Fruit fly (Drosophila melanogaster) whole organism, embryonic: ENCODE results near the gene CG6659.
A peak's percentile ranks its signal among the peaks of the same experiment; 100 is the strongest.

Experiments
- BEAF-32 ChIP-seq: fragments of 200-800 bp; sonication (Bioruptor generic); optimal IDR thresholded peaks from 3 replicates; lab custom pipeline; 2017; ENCODE audit warnings: missing biosample characterization, missing genetic modification characterization, mild to moderate bottlenecking, moderate library complexity, missing genetic modification reagents
- CG10267 ChIP-seq: fragments of 200-800 bp; sonication (Bioruptor generic); optimal IDR thresholded peaks from 2 replicates; lab custom pipeline; 2018; ENCODE audit warnings: missing biosample characterization, mild to moderate bottlenecking, missing genetic modification characterization, moderate library complexity
- CG10979 ChIP-seq: fragments of 200-800 bp; sonication (Bioruptor generic); optimal IDR thresholded peaks from 2 replicates; lab custom pipeline; 2018; ENCODE audit warnings: missing biosample characterization, mild to moderate bottlenecking, missing genetic modification characterization, moderate library complexity
- CG11093 ChIP-seq: fragments of 200-800 bp; sonication (Bioruptor generic); IDR thresholded peaks from 3 replicates; pipeline ENCODE4 v1.3.6; 2022; ENCODE audit warnings: missing biosample characterization, missing genetic modification characterization
- CG11456 ChIP-seq: fragments of 200-800 bp; sonication (Bioruptor generic); IDR thresholded peaks from 3 replicates; pipeline ENCODE4 v1.3.6; 2022; ENCODE audit warnings: missing biosample characterization, missing genetic modification characterization
- CG12071 ChIP-seq: fragments of 200-800 bp; sonication (Bioruptor generic); optimal IDR thresholded peaks from 3 replicates; lab custom pipeline; 2018; ENCODE audit warnings: missing biosample characterization, mild to moderate bottlenecking, missing genetic modification characterization
- CG14710 ChIP-seq: fragments of 200-800 bp; sonication (Bioruptor generic); optimal IDR thresholded peaks from 3 replicates; lab custom pipeline; 2019; ENCODE audit warnings: missing biosample characterization, mild to moderate bottlenecking, missing genetic modification characterization, moderate library complexity
- CG15011 ChIP-seq: fragments of 200-800 bp; sonication (Bioruptor generic); optimal IDR thresholded peaks from 3 replicates; lab custom pipeline; 2018; ENCODE audit warnings: missing biosample characterization, mild to moderate bottlenecking, missing genetic modification characterization
- CG15269 ChIP-seq: fragments of 200-800 bp; sonication (Bioruptor generic); optimal IDR thresholded peaks from 2 replicates; lab custom pipeline; 2018; ENCODE audit warnings: missing biosample characterization, mild to moderate bottlenecking, missing genetic modification characterization, moderate library complexity
- CG15696 ChIP-seq: fragments of 200-800 bp; sonication (Bioruptor generic); optimal IDR thresholded peaks from 2 replicates; lab custom pipeline; 2019; ENCODE audit warnings: missing biosample characterization, mild to moderate bottlenecking, missing genetic modification characterization, moderate library complexity
- CG2129 ChIP-seq: fragments of 200-800 bp; sonication (Bioruptor generic); IDR thresholded peaks from 2 replicates; pipeline ENCODE4 v1.3.6; 2022; ENCODE audit warnings: missing biosample characterization, missing genetic modification characterization; ENCODE audit not compliant: partially characterized antibody
- CG33213 ChIP-seq: fragments of 200-800 bp; sonication (Bioruptor generic); optimal IDR thresholded peaks from 3 replicates; lab custom pipeline; 2016; ENCODE audit warnings: missing biosample characterization, missing genetic modification characterization
- CG4282 ChIP-seq: fragments of 200-800 bp; sonication (Bioruptor generic); optimal IDR thresholded peaks from 2 replicates; lab custom pipeline; 2016; ENCODE audit warnings: missing biosample characterization, missing genetic modification characterization
- CG4820 ChIP-seq: fragments of 200-800 bp; sonication (Bioruptor generic); optimal IDR thresholded peaks from 3 replicates; lab custom pipeline; 2016; ENCODE audit warnings: missing biosample characterization, missing genetic modification characterization
- CG6175 ChIP-seq: fragments of 200-800 bp; sonication (Bioruptor generic); IDR thresholded peaks from 3 replicates; pipeline ENCODE4 v1.3.6; 2022; ENCODE audit warnings: missing biosample characterization, missing genetic modification characterization
- CG6272 ChIP-seq: fragments of 200-800 bp; sonication (Bioruptor generic); IDR thresholded peaks from 2 replicates; pipeline ENCODE4 v1.3.6; 2022; ENCODE audit warnings: missing biosample characterization, missing genetic modification characterization
- CG8478 ChIP-seq: fragments of >200 bp; optimal IDR thresholded peaks from 2 replicates; lab custom pipeline; 2018
- CTCF ChIP-seq: fragments of 200-800 bp; sonication (Bioruptor generic); optimal IDR thresholded peaks from 2 replicates; lab custom pipeline; 2017; ENCODE audit warnings: missing biosample characterization, mild to moderate bottlenecking, missing genetic modification characterization, moderate library complexity
- D19A ChIP-seq: fragments of 200-800 bp; optimal IDR thresholded peaks from 3 replicates; lab custom pipeline; 2019; ENCODE audit warnings: missing biosample characterization, mild to moderate bottlenecking, missing genetic modification characterization, moderate library complexity
- Dip2 ChIP-seq: fragments of 200-800 bp; sonication (Bioruptor generic); IDR thresholded peaks from 2 replicates; pipeline ENCODE4 v1.3.6; 2022; ENCODE audit warnings: missing biosample characterization, missing genetic modification characterization
- ERR ChIP-seq: fragments of 200-800 bp; sonication (Bioruptor generic); optimal IDR thresholded peaks from 2 replicates; lab custom pipeline; 2016; ENCODE audit warnings: missing biosample characterization, missing genetic modification characterization
- Ets65A ChIP-seq: fragments of 200-800 bp; sonication (Bioruptor generic); peaks from one replicate; lab custom pipeline; 2016; ENCODE audit warnings: missing biosample characterization, missing genetic modification characterization
- Ets97D ChIP-seq: fragments of 200-800 bp; sonication (Bioruptor generic); optimal IDR thresholded peaks from 3 replicates; lab custom pipeline; 2016; ENCODE audit warnings: missing biosample characterization, missing genetic modification characterization
- H2.0 ChIP-seq: fragments of 200-800 bp; sonication (Bioruptor generic); IDR thresholded peaks from 2 replicates; pipeline ENCODE4 v1.3.6; 2022; ENCODE audit warnings: missing biosample characterization, missing genetic modification characterization
- Jarid2 ChIP-seq: fragments of 200-800 bp; sonication (Bioruptor generic); optimal IDR thresholded peaks from 3 replicates; lab custom pipeline; 2017; ENCODE audit warnings: mild to moderate bottlenecking, missing biosample characterization, missing genetic modification reagents, missing genetic modification characterization
- Kr ChIP-seq: fragments of 200-800 bp; sonication (Bioruptor generic); optimal IDR thresholded peaks from 2 replicates; lab custom pipeline; 2017; ENCODE audit warnings: missing biosample characterization, mild to moderate bottlenecking, missing genetic modification characterization
- Max ChIP-seq: fragments of 200-800 bp; sonication (Bioruptor generic); optimal IDR thresholded peaks from 2 replicates; lab custom pipeline; 2016; ENCODE audit warnings: missing biosample characterization, mild to moderate bottlenecking, missing genetic modification characterization
- Med ChIP-seq: fragments of 200-800 bp; sonication (Bioruptor generic); peaks from one replicate; lab custom pipeline; 2016; ENCODE audit warnings: missing biosample characterization, missing genetic modification characterization, mild to moderate bottlenecking, inconsistent platforms, moderate library complexity
- Meics ChIP-seq: fragments of 200-800 bp; sonication (Bioruptor generic); optimal IDR thresholded peaks from 2 replicates; lab custom pipeline; 2017; ENCODE audit warnings: missing biosample characterization, mild to moderate bottlenecking, missing genetic modification characterization
- NK7.1 ChIP-seq: fragments of 200-800 bp; sonication (Bioruptor generic); optimal IDR thresholded peaks from 3 replicates; lab custom pipeline; 2016; ENCODE audit warnings: missing biosample characterization, missing genetic modification characterization
- Sry-β ChIP-seq: fragments of 200-800 bp; sonication (Bioruptor generic); optimal IDR thresholded peaks from 2 replicates; lab custom pipeline; 2018; ENCODE audit warnings: missing biosample characterization, mild to moderate bottlenecking, missing genetic modification characterization, moderate library complexity
- Sry-δ ChIP-seq: fragments of 200-800 bp; sonication (Bioruptor generic); optimal IDR thresholded peaks from 2 replicates; lab custom pipeline; 2016; ENCODE audit warnings: missing biosample characterization, missing genetic modification characterization
- ab ChIP-seq: fragments of 200-800 bp; sonication (Bioruptor generic); optimal IDR thresholded peaks from 2 replicates; lab custom pipeline; 2016; ENCODE audit warnings: missing biosample characterization, missing genetic modification characterization
- bbx ChIP-seq: fragments of 200-800 bp; sonication (Bioruptor generic); IDR thresholded peaks from 2 replicates; pipeline ENCODE4 v1.3.6; 2022; ENCODE audit warnings: missing biosample characterization, missing genetic modification characterization; ENCODE audit not compliant: partially characterized antibody
- bsh ChIP-seq, 2 experiments: fragments of 200-800 bp; sonication (Bioruptor generic); optimal IDR thresholded peaks; 2 replicates each; lab custom pipeline; 2017 to 2018; ENCODE audit warnings: mild to moderate bottlenecking in 2 of 2, missing biosample characterization in 2 of 2, missing genetic modification characterization in 2 of 2, moderate library complexity in 1 of 2
- ci ChIP-seq: fragments of 200-800 bp; sonication (Bioruptor generic); IDR thresholded peaks from 3 replicates; pipeline ENCODE4 v1.3.6; 2022; ENCODE audit warnings: missing biosample characterization, missing genetic modification characterization
- corto ChIP-seq: fragments of 200-800 bp; sonication (Bioruptor generic); optimal IDR thresholded peaks from 2 replicates; lab custom pipeline; 2016; ENCODE audit warnings: missing biosample characterization, mild to moderate bottlenecking, missing genetic modification characterization, moderate library complexity
- crp ChIP-seq, 2 experiments: fragments of 200-800 bp; sonication (Bioruptor generic); optimal IDR thresholded peaks; 2 replicates in 1 of 2; 3 replicates in 1 of 2; lab custom pipeline; 2017; ENCODE audit warnings: missing biosample characterization in 2 of 2, missing genetic modification characterization in 2 of 2, mild to moderate bottlenecking in 1 of 2, moderate library complexity in 1 of 2
- da ChIP-seq: fragments of 200-800 bp; sonication (Bioruptor generic); optimal IDR thresholded peaks from 2 replicates; lab custom pipeline; 2016; ENCODE audit warnings: missing biosample characterization, missing genetic modification characterization
- gcm ChIP-seq: fragments of 200-800 bp; sonication (Bioruptor generic); optimal IDR thresholded peaks from 2 replicates; lab custom pipeline; 2019; ENCODE audit warnings: missing biosample characterization, mild to moderate bottlenecking, missing genetic modification characterization, moderate library complexity
- hkb ChIP-seq, 2 experiments: fragments of 200-800 bp in 1 of 2; fragments of >200 bp in 1 of 2; sonication (Bioruptor generic) in 1 of 2; IDR thresholded peaks in 1 of 2; optimal IDR thresholded peaks in 1 of 2; 2 replicates each; pipeline versions ENCODE4 v1.3.6 to Lab custom; 2017 to 2022; ENCODE audit warnings: missing biosample characterization in 1 of 2, missing genetic modification characterization in 1 of 2
- lilli ChIP-seq: fragments of 200-800 bp; sonication (Bioruptor generic); optimal IDR thresholded peaks from 3 replicates; lab custom pipeline; 2016; ENCODE audit warnings: missing biosample characterization, missing genetic modification characterization
- nau ChIP-seq: fragments of 200-800 bp; sonication (Bioruptor generic); optimal IDR thresholded peaks from 3 replicates; lab custom pipeline; 2017; ENCODE audit warnings: missing biosample characterization, mild to moderate bottlenecking, missing genetic modification characterization, missing genetic modification reagents
- nmo ChIP-seq: fragments of 200-800 bp; sonication (Bioruptor generic); optimal IDR thresholded peaks from 2 replicates; lab custom pipeline; 2018; ENCODE audit warnings: missing biosample characterization, mild to moderate bottlenecking, missing genetic modification characterization, moderate library complexity
- pan ChIP-seq, 4 experiments: fragments of >200 bp in 3 of 4; fragments of 200-800 bp in 1 of 4; sonication (Bioruptor generic) in 1 of 4; optimal IDR thresholded peaks in 3 of 4; IDR thresholded peaks in 1 of 4; 2 replicates each; pipeline versions ENCODE4 v1.3.6 to Lab custom; 2017 to 2022; ENCODE audit warnings: missing biosample characterization in 2 of 4, missing genetic modification characterization in 2 of 4, mixed read lengths in 1 of 4
- phol ChIP-seq: fragments of 200-800 bp; sonication (Bioruptor generic); optimal IDR thresholded peaks from 3 replicates; lab custom pipeline; 2018; ENCODE audit warnings: missing biosample characterization, mild to moderate bottlenecking, missing genetic modification characterization, moderate library complexity
- pita ChIP-seq: fragments of 200-800 bp; sonication (Bioruptor generic); optimal IDR thresholded peaks from 2 replicates; lab custom pipeline; 2017; ENCODE audit warnings: missing biosample characterization, mild to moderate bottlenecking, missing genetic modification characterization
- ttk ChIP-seq: fragments of 200-800 bp; sonication (Bioruptor generic); IDR thresholded peaks from 2 replicates; pipeline ENCODE4 v2.1.2; 2022; ENCODE audit warnings: missing biosample characterization, missing genetic modification characterization
- vnd ChIP-seq: fragments of 200-800 bp; sonication (Bioruptor generic); IDR thresholded peaks from 3 replicates; pipeline ENCODE4 v1.3.6; 2022; ENCODE audit warnings: missing biosample characterization, missing genetic modification characterization; ENCODE audit not compliant: partially characterized antibody
- yki ChIP-seq: fragments of >200 bp; optimal IDR thresholded peaks from 3 replicates; lab custom pipeline; 2018

CG6659 gene

dm6 chrX:18621649-18622346, 35.3 kb downstream of the CG6659 start:
- no peak for TF ChIP-seq lilli
- TF ChIP-seq ERR (GFP tag; lab: Kevin White, UChicago): no peak
- TF ChIP-seq CTCF: peak; percentile 93
- TF ChIP-seq Dip2 (GFP tag; lab: Robert Waterston, UW): peak; percentile 92
- peak; percentile 5 for TF ChIP-seq phol (tag; lab: Kevin White, UChicago)
- TF ChIP-seq CG11093 (GFP tag; lab: Robert Waterston, UW): no peak
- no peak for TF ChIP-seq D19A (tag; lab: Kevin White, UChicago)
- peak; percentile 72 for TF ChIP-seq Ets97D (GFP tag; lab: Kevin White, UChicago)
- TF ChIP-seq corto (GFP tag; lab: Kevin White, UChicago): no peak
- TF ChIP-seq pita (GFP tag; lab: Kevin White, UChicago): peak; percentile 63
- TF ChIP-seq NK7.1 (GFP tag; lab: Kevin White, UChicago): no peak
- no peak for TF ChIP-seq CG15011 (GFP tag; lab: Kevin White, UChicago)
- no peak for TF ChIP-seq CG6272 (GFP tag; lab: Robert Waterston, UW)
- no peak for TF ChIP-seq H2.0 (GFP tag; lab: Robert Waterston, UW)
- peak; percentile 33 for TF ChIP-seq nmo
- TF ChIP-seq nau (GFP tag; lab: Kevin White, UChicago): no peak
- no peak for TF ChIP-seq Meics (GFP tag; lab: Kevin White, UChicago)
- TF ChIP-seq hkb (optimal IDR thresholded peaks at IDR 0.05; lab: Kevin White, UChicago): peak; percentile 65
- no peak for TF ChIP-seq hkb (GFP tag; IDR thresholded peaks at IDR 0.05; lab: Robert Waterston, UW)
- TF ChIP-seq Med (GFP tag; lab: Kevin White, UChicago): peak; percentile 63
- no peak for TF ChIP-seq crp (GFP tag; optimal IDR thresholded peaks at IDR 0.05; lab: Kevin White, UChicago)
- TF ChIP-seq bsh (GFP tag; optimal IDR thresholded peaks at IDR 0.05; lab: Kevin White, UChicago): no peak
- TF ChIP-seq Sry-β (GFP tag; lab: Kevin White, UChicago): no peak
- TF ChIP-seq CG8478 (lab: Kevin White, UChicago): peak; percentile 40
- no peak for TF ChIP-seq da
- peak; percentile 25 for TF ChIP-seq BEAF-32 (GFP tag; lab: Kevin White, UChicago)
- TF ChIP-seq ab: no peak
- TF ChIP-seq ci (GFP tag; lab: Robert Waterston, UW): 0 out of 3 replicates have a peak, but pooled peaks have one; percentile 42
- TF ChIP-seq CG2129 (GFP tag; lab: Robert Waterston, UW): no peak
- TF ChIP-seq ttk (GFP tag; lab: Robert Waterston, UW): no peak
- no peak for TF ChIP-seq gcm (GFP tag; lab: Kevin White, UChicago)
- TF ChIP-seq CG6175 (GFP tag; lab: Robert Waterston, UW): no peak
- no peak for TF ChIP-seq CG4282 (GFP tag; lab: Kevin White, UChicago)
- TF ChIP-seq CG15696 (tag; lab: Kevin White, UChicago): peak; percentile 23
- no peak for TF ChIP-seq CG11456 (GFP tag; lab: Robert Waterston, UW)
- no peak for TF ChIP-seq CG15269 (tag; lab: Kevin White, UChicago)
- no peak for TF ChIP-seq bbx (GFP tag; lab: Robert Waterston, UW)
- peak; percentile 21 for TF ChIP-seq Sry-δ
- TF ChIP-seq CG12071: no peak
- TF ChIP-seq Max (GFP tag; lab: Kevin White, UChicago): no peak
- TF ChIP-seq CG10267 (tag; lab: Kevin White, UChicago): peak; percentile 21
- no peak for TF ChIP-seq CG33213 (GFP tag; lab: Kevin White, UChicago)
- TF ChIP-seq pan (optimal IDR thresholded peaks at IDR 0.05; lab: Kevin White, UChicago): no peak
- TF ChIP-seq pan (GFP tag; optimal IDR thresholded peaks at IDR 0.05 in 1 of 2, IDR thresholded peaks at IDR 0.05 in 1 of 2): no peak
- TF ChIP-seq CG14710 (tag; lab: Kevin White, UChicago): peak; percentile 18
- no peak for TF ChIP-seq CG4820
- TF ChIP-seq vnd: no peak
- TF ChIP-seq yki: peak; percentile 4
- no peak for TF ChIP-seq Kr (GFP tag; lab: Kevin White, UChicago)
- TF ChIP-seq Jarid2 (GFP tag; lab: Kevin White, UChicago): no peak
- peak; percentile 45 for TF ChIP-seq CG10979 (tag; lab: Kevin White, UChicago)
- peak; percentile 68 for TF ChIP-seq Ets65A
